Fruit fly (Drosophila melanogaster): ENCODE data around the gene Lcp65Ag3.

DNA sequence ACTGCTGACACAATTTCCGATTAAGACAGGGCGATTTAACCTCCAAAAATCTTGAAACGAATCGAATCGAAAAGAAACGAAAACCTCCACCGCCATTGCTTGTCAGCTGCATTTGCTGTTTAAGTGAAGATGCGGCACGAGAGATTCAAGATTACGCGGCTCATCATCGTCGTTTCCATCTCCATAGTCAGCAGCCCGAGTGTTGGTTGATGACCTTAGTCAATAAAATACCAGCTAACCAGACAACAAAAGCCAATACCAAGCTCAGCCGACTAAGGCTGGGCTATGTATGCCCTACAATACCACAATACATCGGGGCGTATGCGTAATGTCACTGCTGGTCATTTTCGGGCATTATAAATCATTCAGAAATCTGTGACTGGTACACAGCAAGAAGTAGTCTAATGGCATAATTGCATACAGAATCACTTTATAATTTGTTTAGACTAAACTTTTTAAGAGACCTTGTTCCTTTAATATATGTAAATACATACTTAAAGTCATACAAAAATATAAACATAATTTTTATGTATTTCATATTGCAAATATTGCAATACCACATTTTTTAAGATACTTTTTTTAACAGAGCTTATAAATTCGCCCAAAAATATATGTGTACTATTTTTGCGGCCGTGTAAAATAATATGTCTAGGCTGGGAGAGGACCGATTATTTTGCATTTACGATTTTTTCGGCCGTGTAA is 10.1 kb upstream of the Lcp65Ag3 start:
- TF ChIP-seq psq (optimal IDR thresholded peaks at IDR 0.05): no peak
- no peak for TF ChIP-seq Sin3A (optimal IDR thresholded peaks at IDR 0.05)
- no peak for TF ChIP-seq ttk (optimal IDR thresholded peaks at IDR 0.05)
